Fruit fly (Drosophila melanogaster): ENCODE results near the gene spi.

Gene spi

dm6 chr2L:19526316-19526715 lies 50.8 kb downstream of the spi start, which contains the start of the genes Dpm1 and CG10137 (continued):
- TF ChIP-seq CG15601 (tag; optimal IDR thresholded peaks at IDR 0.05) = peak; percentile 15
- no peak for TF ChIP-seq Aef1 (GFP tag; IDR thresholded peaks at IDR 0.05)
- no peak for TF ChIP-seq CG14050 (GFP tag; IDR thresholded peaks at IDR 0.05)
- TF ChIP-seq CG18262 (tag; optimal IDR thresholded peaks at IDR 0.05) = peak; percentile 1
- TF ChIP-seq Dll (GFP tag; IDR thresholded peaks at IDR 0.05; ENCODE audit: partially characterized antibody) = peak; percentile 85
- TF ChIP-seq exex (tag; optimal IDR thresholded peaks at IDR 0.05) = peak; percentile 39
- peak; percentile 6 for TF ChIP-seq CrebB (tag; optimal IDR thresholded peaks at IDR 0.05)
- TF ChIP-seq Scr (GFP tag; IDR thresholded peaks at IDR 0.05; ENCODE audit: partially characterized antibody) = peak; percentile 81
- TF ChIP-seq CG8290 (GFP tag; optimal IDR thresholded peaks at IDR 0.05) = no peak
- TF ChIP-seq CG8290 (tag; optimal IDR thresholded peaks at IDR 0.05) = peak in 1 of 2 experiments; percentile 4
- no peak for TF ChIP-seq CG11504 (tag; optimal IDR thresholded peaks at IDR 0.05)
- no peak for TF ChIP-seq nau (GFP tag; optimal IDR thresholded peaks at IDR 0.05)
- TF ChIP-seq zen2 (GFP tag; IDR thresholded peaks at IDR 0.05; ENCODE audit: partially characterized antibody) = peak; percentile 53; the same call in 1 of the 3 replicates
- peak; percentile 73 for TF ChIP-seq Bgb (GFP tag; IDR thresholded peaks at IDR 0.05; ENCODE audit: partially characterized antibody)
- TF ChIP-seq CG13287 (GFP tag; IDR thresholded peaks at IDR 0.05; ENCODE audit: partially characterized antibody) = peak; percentile 82
- TF ChIP-seq zen (tag; optimal IDR thresholded peaks at IDR 0.05) = peak; percentile 51
- peak; percentile 20 for TF ChIP-seq CG8924 (tag; optimal IDR thresholded peaks at IDR 0.05)
- TF ChIP-seq H15 (GFP tag; IDR thresholded peaks at IDR 0.05) = no peak
- no peak for TF ChIP-seq CG1602 (GFP tag; optimal IDR thresholded peaks at IDR 0.05)
- TF ChIP-seq CG12659 (GFP tag; optimal IDR thresholded peaks at IDR 0.05) = peak; percentile 82
- peak; percentile 70 for TF ChIP-seq CG9797 (GFP tag; optimal IDR thresholded peaks at IDR 0.05)

dm6 chr2L:19519611-19520010 lies 57.5 kb downstream of the spi start:
- TF ChIP-seq nerfin-1 (tag; optimal IDR thresholded peaks at IDR 0.05) = no peak
- TF ChIP-seq ewg (GFP tag; optimal IDR thresholded peaks at IDR 0.05) = peak; percentile 87
- peak; percentile 52; the same call in 1 of the 2 replicates for TF ChIP-seq seq (GFP tag; IDR thresholded peaks at IDR 0.05)
- peak; percentile 22 for TF ChIP-seq Deaf1 (tag; optimal IDR thresholded peaks at IDR 0.05)
- TF ChIP-seq CG4404 (GFP tag; IDR thresholded peaks at IDR 0.05) = 0 out of 2 replicates have a peak, but pooled peaks have one; percentile 15
- TF ChIP-seq CG34422 (GFP tag; IDR thresholded peaks at IDR 0.05) = 0 out of 3 replicates have a peak, but pooled peaks have one; percentile 18
- TF ChIP-seq chm (GFP tag; IDR thresholded peaks at IDR 0.05) = 0 out of 2 replicates have a peak, but pooled peaks have one; percentile 39
- peak; percentile 44; the same call in 1 of the 4 replicates for TF ChIP-seq chinmo (GFP tag; IDR thresholded peaks at IDR 0.05; ENCODE audit: partially characterized antibody)
- peak; percentile 24; the same call in 1 of the 2 replicates for TF ChIP-seq CG13287 (GFP tag; IDR thresholded peaks at IDR 0.05; ENCODE audit: partially characterized antibody)
- TF ChIP-seq CG4820 (GFP tag; optimal IDR thresholded peaks at IDR 0.05) = no peak
- TF ChIP-seq Bgb (GFP tag; IDR thresholded peaks at IDR 0.05; ENCODE audit: partially characterized antibody) = peak; percentile 18; the same call in 1 of the 2 replicates
- peak; percentile 35; the same call in 1 of the 2 replicates for TF ChIP-seq CG32767 (GFP tag; IDR thresholded peaks at IDR 0.05)
- peak; percentile 19; the same call in 1 of the 2 replicates for TF ChIP-seq onecut (GFP tag; IDR thresholded peaks at IDR 0.05)
- no peak for TF ChIP-seq Side (GFP tag; optimal IDR thresholded peaks at IDR 0.05)
- peak; percentile 46 for TF ChIP-seq abd-A (tag; optimal IDR thresholded peaks at IDR 0.05)
- peak; percentile 13 for TF ChIP-seq Nf-YC (tag; optimal IDR thresholded peaks at IDR 0.05)
- TF ChIP-seq z (GFP tag; IDR thresholded peaks at IDR 0.05) = no peak
- no peak for TF ChIP-seq btn (GFP tag; optimal IDR thresholded peaks at IDR 0.05)
- peak; percentile 56 to 80 for TF ChIP-seq Trl (optimal IDR thresholded peaks at IDR 0.05)
- TF ChIP-seq Trl (GFP tag; optimal IDR thresholded peaks at IDR 0.05) = no peak
- 0 out of 2 replicates have a peak, but pooled peaks have one; percentile 22 for TF ChIP-seq Dref (GFP tag; IDR thresholded peaks at IDR 0.05)
- TF ChIP-seq pzg (GFP tag; optimal IDR thresholded peaks at IDR 0.05) = peak; percentile 12
- peak; percentile 80 for TF ChIP-seq scrt (GFP tag; optimal IDR thresholded peaks at IDR 0.05)
